Worm (Caenorhabditis elegans): ENCODE results near the gene klf-2.
A peak's percentile ranks its signal among the peaks of the same experiment; 100 is the strongest.

The klf-2 gene

ce11 chrV:20693968-20694367, 8.5 kb downstream of the klf-2 start (continued):
- peak; percentile 38 for TF ChIP-seq hrde-1 (tag; optimal IDR thresholded peaks at IDR 0.05; ENCODE audit: borderline replicate concordance)
- no peak for TF ChIP-seq xnd-1 (tag; optimal IDR thresholded peaks at IDR 0.05)
- TF ChIP-seq B0019.2 (GFP tag; conservative IDR thresholded peaks at IDR 0.05): no peak
- peak; percentile 69; the same call in 1 of the 2 replicates for TF ChIP-seq rcor-1 (GFP tag; IDR thresholded peaks at IDR 0.05)
- peak; percentile 7 for TF ChIP-seq F57A8.1 (GFP tag; optimal IDR thresholded peaks at IDR 0.05)
- peak; percentile 65; the same call in 1 of the 2 replicates for TF ChIP-seq egl-44 (GFP tag; IDR thresholded peaks at IDR 0.05)
- TF ChIP-seq ztf-6 (GFP tag; IDR thresholded peaks at IDR 0.05): no peak
- peak; percentile 67 for TF ChIP-seq ztf-18 (tag; optimal IDR thresholded peaks at IDR 0.05)
- 0 out of 2 replicates have a peak, but pooled peaks have one; percentile 25 for TF ChIP-seq hsf-1 (GFP tag; IDR thresholded peaks at IDR 0.05)
- TF ChIP-seq F52B5.7 (tag; optimal IDR thresholded peaks at IDR 0.05): peak; percentile 62
- peak; percentile 68; the same call in 1 of the 2 replicates for TF ChIP-seq ztf-25 (GFP tag; IDR thresholded peaks at IDR 0.05)
- TF ChIP-seq ceh-79 (tag; optimal IDR thresholded peaks at IDR 0.05): peak; percentile 2
- peak; percentile 72 for TF ChIP-seq repo-1 (tag; optimal IDR thresholded peaks at IDR 0.05)
- TF ChIP-seq Y79H2A.3 (GFP tag; conservative IDR thresholded peaks at IDR 0.05): no peak
- TF ChIP-seq Y53F4B.3 (GFP tag; IDR thresholded peaks at IDR 0.05): no peak
- peak; percentile 37; the same call in 1 of the 2 replicates for TF ChIP-seq C06A6.2 (GFP tag; conservative IDR thresholded peaks at IDR 0.05)
- peak; percentile 22 for TF ChIP-seq snpc-4 (GFP tag; optimal IDR thresholded peaks at IDR 0.05)
- peak in 3 of 4 experiments; percentile 13 to 73 (median 71) for TF ChIP-seq snpc-4 (tag; optimal IDR thresholded peaks at IDR 0.05)
- peak; percentile 26; the same call in 1 of the 2 replicates for TF ChIP-seq madf-6 (GFP tag; IDR thresholded peaks at IDR 0.05)
- peak; percentile 33 for TF ChIP-seq K12H6.12 (tag; optimal IDR thresholded peaks at IDR 0.05)
- peak; percentile 55 for TF ChIP-seq mxl-1 (tag; optimal IDR thresholded peaks at IDR 0.05)
- peak; percentile 84 for TF ChIP-seq nfyb-1 (GFP tag; IDR thresholded peaks at IDR 0.05)
- peak; percentile 7 for TF ChIP-seq F49E8.2 (tag; optimal IDR thresholded peaks at IDR 0.05; ENCODE audit: insufficient read depth)
- TF ChIP-seq hmg-1.2 (GFP tag; IDR thresholded peaks at IDR 0.05): peak; percentile 66
- TF ChIP-seq F22D6.2 (tag; optimal IDR thresholded peaks at IDR 0.05): no peak
- TF ChIP-seq B0035.1 (tag; optimal IDR thresholded peaks at IDR 0.05): peak; percentile 8
- peak; percentile 72; the same call in 1 of the 2 replicates for TF ChIP-seq Y95B8A.8 (GFP tag; IDR thresholded peaks at IDR 0.05)
- peak; percentile 33 for TF ChIP-seq hlh-12 (tag; optimal IDR thresholded peaks at IDR 0.05)
- TF ChIP-seq efl-1 (GFP tag; optimal IDR thresholded peaks at IDR 0.05): no peak
- peak; percentile 35; the same call in 1 of the 2 replicates for TF ChIP-seq ceh-100 (GFP tag; IDR thresholded peaks at IDR 0.05)
- TF ChIP-seq fkh-3 (tag; optimal IDR thresholded peaks at IDR 0.05): peak; percentile 38
- peak; percentile 44; the same call in 1 of the 2 replicates for TF ChIP-seq K11D2.4 (GFP tag; IDR thresholded peaks at IDR 0.05)
- peak; percentile 81 for TF ChIP-seq him-1 (tag; optimal IDR thresholded peaks at IDR 0.05)
- TF ChIP-seq unc-62 (GFP tag; optimal IDR thresholded peaks at IDR 0.05): no peak
- peak; percentile 77 for TF ChIP-seq die-1 (tag; optimal IDR thresholded peaks at IDR 0.05)
- peak; percentile 87 for TF ChIP-seq zim-3 (tag; optimal IDR thresholded peaks at IDR 0.05)
- TF ChIP-seq snpc-3.4 (tag; optimal IDR thresholded peaks at IDR 0.05): peak; percentile 44
- peak; percentile 86 for TF ChIP-seq rpc-1 (optimal IDR thresholded peaks at IDR 0.05)
- peak; percentile 88 for TF ChIP-seq rpc-1 (tag; optimal IDR thresholded peaks at IDR 0.05)
- TF ChIP-seq rec-8 (tag; optimal IDR thresholded peaks at IDR 0.05): peak; percentile 34 to 73
- peak; percentile 53 for TF ChIP-seq mcd-1 (GFP tag; IDR thresholded peaks at IDR 0.05)
- no peak for TF ChIP-seq nhr-27 (tag; optimal IDR thresholded peaks at IDR 0.05)
- peak; percentile 11 for TF ChIP-seq ztf-22 (GFP tag; optimal IDR thresholded peaks at IDR 0.05)
- TF ChIP-seq ceh-58 (GFP tag; IDR thresholded peaks at IDR 0.05): 0 out of 2 replicates have a peak, but pooled peaks have one; percentile 83
- TF ChIP-seq madf-10 (tag; optimal IDR thresholded peaks at IDR 0.05): peak; percentile 42
- peak; percentile 7 for TF ChIP-seq tbx-9 (tag; optimal IDR thresholded peaks at IDR 0.05; ENCODE audit: borderline replicate concordance)
- peak; percentile 74 for TF ChIP-seq nhr-90 (tag; optimal IDR thresholded peaks at IDR 0.05)
- TF ChIP-seq D2030.7 (GFP tag; IDR thresholded peaks at IDR 0.05): peak; percentile 84
- TF ChIP-seq C17E4.6 (GFP tag; IDR thresholded peaks at IDR 0.05): no peak
